Fruit fly (Drosophila melanogaster) whole organism: ENCODE results near the gene CG46270.

Experiments used
- CG8478 ChIP-seq: fragments of >200 bp; optimal IDR thresholded peaks from 2 replicates; lab custom pipeline; 2018; ENCODE audit warnings: inconsistent platforms
- usp ChIP-seq: fragments of >200 bp; optimal IDR thresholded peaks from 2 replicates; lab custom pipeline; 2017; ENCODE audit warnings: missing biosample characterization, missing genetic modification characterization, mixed read lengths

DNA sequence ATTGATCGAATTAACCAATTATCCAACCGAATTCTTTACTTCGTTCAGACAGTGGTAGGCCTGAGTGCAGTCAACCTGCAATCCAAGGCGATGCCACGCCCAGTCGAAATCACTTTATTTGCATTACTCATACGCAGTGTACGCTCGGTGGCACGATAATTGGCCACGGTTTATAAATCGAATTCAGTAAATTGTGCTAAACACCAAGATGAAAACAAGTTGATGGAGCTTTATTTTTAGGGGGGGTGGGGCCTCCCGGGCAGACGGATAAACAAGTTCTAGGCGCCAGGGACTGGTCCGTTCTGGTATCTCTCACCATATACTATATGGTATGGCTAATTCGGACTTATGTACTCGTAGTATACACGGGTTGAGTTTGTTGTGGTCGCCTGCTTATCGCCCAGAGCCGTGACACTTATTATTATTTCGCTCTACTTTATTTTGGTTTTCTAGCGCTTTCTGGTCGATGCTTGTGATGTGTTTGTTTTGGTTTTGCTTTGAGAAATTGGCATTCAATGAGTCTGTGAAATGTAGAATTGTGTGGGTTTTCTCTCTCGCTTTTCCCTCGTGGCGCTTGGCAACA lies 32.9 kb downstream of the CG46270 start:
- no peak for TF ChIP-seq usp (GFP tag; lab: Kevin White, UChicago)
- TF ChIP-seq CG8478: no peak
